Fruit fly (Drosophila melanogaster) whole organism, embryonic: ENCODE data around the gene CG9286.

Experiments
- ATbp ChIP-seq: fragments of 200-800 bp; sonication (Bioruptor generic); optimal IDR thresholded peaks from 2 replicates; lab custom pipeline; 2017; ENCODE audit warnings: missing biosample characterization, mild to moderate bottlenecking, missing genetic modification characterization, missing genetic modification reagents
- Bdp1 ChIP-seq: fragments of 200-800 bp; sonication (Bioruptor generic); optimal IDR thresholded peaks from 3 replicates; lab custom pipeline; 2016; ENCODE audit warnings: missing biosample characterization, missing genetic modification characterization
- Bteb2 ChIP-seq: fragments of 200-800 bp; sonication (Bioruptor generic); optimal IDR thresholded peaks from 2 replicates; lab custom pipeline; 2016; ENCODE audit warnings: missing biosample characterization, missing genetic modification characterization
- CG10565 ChIP-seq: fragments of 200-800 bp; sonication (Bioruptor generic); optimal IDR thresholded peaks from 3 replicates; lab custom pipeline; 2016; ENCODE audit warnings: missing biosample characterization, mild to moderate bottlenecking, missing genetic modification characterization
- CG12769 ChIP-seq: fragments of 200-800 bp; sonication (Bioruptor generic); optimal IDR thresholded peaks from 2 replicates; lab custom pipeline; 2019; ENCODE audit warnings: missing biosample characterization, mild to moderate bottlenecking, missing genetic modification characterization, moderate library complexity
- CG13123 ChIP-seq: fragments of 200-800 bp; sonication (Bioruptor generic); optimal IDR thresholded peaks from 2 replicates; lab custom pipeline; 2016; ENCODE audit warnings: missing biosample characterization, missing genetic modification characterization
- CG13287 ChIP-seq: fragments of 200-800 bp; sonication (Bioruptor generic); IDR thresholded peaks from 2 replicates; pipeline ENCODE4 v1.3.6; 2022; ENCODE audit warnings: missing biosample characterization, missing genetic modification characterization; ENCODE audit not compliant: partially characterized antibody
- CG17186 ChIP-seq: fragments of 200-800 bp; sonication (Bioruptor generic); optimal IDR thresholded peaks from 3 replicates; lab custom pipeline; 2017; ENCODE audit warnings: missing biosample characterization, missing genetic modification reagents, missing genetic modification characterization
- CG2120 ChIP-seq: fragments of 200-800 bp; sonication (Bioruptor generic); optimal IDR thresholded peaks from 3 replicates; lab custom pipeline; 2016; ENCODE audit warnings: missing biosample characterization, missing genetic modification characterization
- CG30020 ChIP-seq: fragments of 200-800 bp; optimal IDR thresholded peaks from 2 replicates; lab custom pipeline; 2019; ENCODE audit warnings: missing biosample characterization, mild to moderate bottlenecking, missing genetic modification characterization, moderate library complexity
- CG31388 ChIP-seq: fragments of 200-800 bp; sonication (Bioruptor generic); optimal IDR thresholded peaks from 2 replicates; lab custom pipeline; 2016; ENCODE audit warnings: missing biosample characterization, missing genetic modification characterization
- CG3407 ChIP-seq: fragments of 200-800 bp; sonication (Bioruptor generic); optimal IDR thresholded peaks from 2 replicates; lab custom pipeline; 2018; ENCODE audit warnings: missing biosample characterization, mild to moderate bottlenecking, missing genetic modification characterization
- CG34224 ChIP-seq: fragments of 200-800 bp; sonication (Bioruptor generic); IDR thresholded peaks from 3 replicates; pipeline ENCODE4 v1.3.6; 2022; ENCODE audit warnings: missing biosample characterization, missing genetic modification characterization; ENCODE audit not compliant: partially characterized antibody
- CG34422 ChIP-seq: fragments of 200-800 bp; sonication (Bioruptor generic); IDR thresholded peaks from 3 replicates; pipeline ENCODE4 v1.3.6; 2022; ENCODE audit warnings: missing biosample characterization, missing genetic modification characterization
- CG4360 ChIP-seq: fragments of 200-800 bp; sonication (Bioruptor generic); IDR thresholded peaks from 2 replicates; pipeline ENCODE4 v1.3.6; 2022; ENCODE audit warnings: missing biosample characterization, missing genetic modification characterization
- CG4707 ChIP-seq: fragments of 200-800 bp; sonication (Bioruptor generic); optimal IDR thresholded peaks from 2 replicates; lab custom pipeline; 2018; ENCODE audit warnings: missing biosample characterization, mild to moderate bottlenecking, missing genetic modification characterization, moderate library complexity
- CG4854 ChIP-seq: fragments of 200-800 bp; sonication (Bioruptor generic); optimal IDR thresholded peaks from 2 replicates; lab custom pipeline; 2016; ENCODE audit warnings: missing biosample characterization, missing genetic modification characterization, inconsistent platforms
- CG5245 ChIP-seq: fragments of 200-800 bp; sonication (Bioruptor generic); optimal IDR thresholded peaks from 3 replicates; lab custom pipeline; 2016; ENCODE audit warnings: missing biosample characterization, missing genetic modification characterization
- CG6683 ChIP-seq: fragments of 200-800 bp; sonication (Bioruptor generic); optimal IDR thresholded peaks from 2 replicates; lab custom pipeline; 2017; ENCODE audit warnings: missing biosample characterization, mild to moderate bottlenecking, missing genetic modification characterization, missing genetic modification reagents
- CG7372 ChIP-seq: fragments of 200-800 bp; sonication (Bioruptor generic); IDR thresholded peaks from 2 replicates; pipeline ENCODE4 v1.3.6; 2022; ENCODE audit warnings: missing biosample characterization, missing genetic modification characterization
- CG7963 ChIP-seq: fragments of 200-800 bp; sonication (Bioruptor generic); IDR thresholded peaks from 3 replicates; pipeline ENCODE4 v1.3.6; 2022; ENCODE audit warnings: missing biosample characterization, missing genetic modification characterization; ENCODE audit not compliant: partially characterized antibody
- CG8765 ChIP-seq: fragments of 200-800 bp; sonication (Bioruptor generic); IDR thresholded peaks from 2 replicates; pipeline ENCODE4 v1.3.6; 2022; ENCODE audit warnings: missing biosample characterization, missing genetic modification characterization
- CG9215 ChIP-seq: fragments of 200-800 bp; sonication (Bioruptor generic); IDR thresholded peaks from 2 replicates; pipeline ENCODE4 v1.3.6; 2022; ENCODE audit warnings: missing biosample characterization, missing genetic modification characterization
- E2f1 ChIP-seq: fragments of 200-800 bp; sonication (Bioruptor generic); IDR thresholded peaks from 2 replicates; pipeline ENCODE4 v1.3.6; 2022; ENCODE audit warnings: missing biosample characterization, missing genetic modification characterization
- Fer3 ChIP-seq: fragments of 200-800 bp; sonication (Bioruptor generic); optimal IDR thresholded peaks from 2 replicates; lab custom pipeline; 2018; ENCODE audit warnings: missing biosample characterization, mild to moderate bottlenecking, missing genetic modification characterization, moderate library complexity
- HmgD ChIP-seq: fragments of 200-800 bp; sonication (Bioruptor generic); optimal IDR thresholded peaks from 3 replicates; lab custom pipeline; 2016; ENCODE audit warnings: missing biosample characterization, missing genetic modification characterization
- Hr3 ChIP-seq: fragments of 200-800 bp; sonication (Bioruptor generic); optimal IDR thresholded peaks from 3 replicates; lab custom pipeline; 2016; ENCODE audit warnings: missing biosample characterization, missing genetic modification characterization
- MBD-R2 ChIP-seq: fragments of 200-800 bp; sonication (Bioruptor generic); IDR thresholded peaks from 2 replicates; pipeline ENCODE4 v1.3.6; 2022; ENCODE audit warnings: missing biosample characterization, missing genetic modification characterization
- MESR4 ChIP-seq: fragments of 200-800 bp; sonication (Bioruptor generic); optimal IDR thresholded peaks from 2 replicates; lab custom pipeline; 2018; ENCODE audit warnings: missing biosample characterization, mild to moderate bottlenecking, missing genetic modification characterization, moderate library complexity
- Max ChIP-seq: fragments of 200-800 bp; sonication (Bioruptor generic); optimal IDR thresholded peaks from 2 replicates; lab custom pipeline; 2016; ENCODE audit warnings: missing biosample characterization, mild to moderate bottlenecking, missing genetic modification characterization
- Med ChIP-seq: fragments of 200-800 bp; sonication (Bioruptor generic); peaks from one replicate; lab custom pipeline; 2016; ENCODE audit warnings: missing biosample characterization, missing genetic modification characterization, mild to moderate bottlenecking, inconsistent platforms, moderate library complexity
- Neu2 ChIP-seq: fragments of 200-800 bp; sonication (Bioruptor generic); optimal IDR thresholded peaks from 3 replicates; lab custom pipeline; 2016; ENCODE audit warnings: missing biosample characterization, missing genetic modification characterization, borderline replicate concordance
- Usf ChIP-seq: fragments of 200-800 bp; sonication (Bioruptor generic); optimal IDR thresholded peaks from 2 replicates; lab custom pipeline; 2017; ENCODE audit warnings: missing genotype, missing biosample characterization, missing genetic modification characterization
- crp ChIP-seq, 2 experiments: fragments of 200-800 bp; sonication (Bioruptor generic); optimal IDR thresholded peaks; 2 replicates in 1 of 2; 3 replicates in 1 of 2; lab custom pipeline; 2017; ENCODE audit warnings: missing biosample characterization in 2 of 2, missing genetic modification characterization in 2 of 2, mild to moderate bottlenecking in 1 of 2, moderate library complexity in 1 of 2
- cwo ChIP-seq: fragments of 200-800 bp; sonication (Bioruptor generic); optimal IDR thresholded peaks from 3 replicates; lab custom pipeline; 2017; ENCODE audit warnings: missing biosample characterization, missing genetic modification characterization, mild to moderate bottlenecking, moderate library complexity, missing genetic modification reagents
- dm ChIP-seq: fragments of 200-800 bp; sonication (Bioruptor generic); optimal IDR thresholded peaks from 3 replicates; lab custom pipeline; 2016; ENCODE audit warnings: missing biosample characterization, missing genetic modification characterization
- fd96Cb ChIP-seq: fragments of 200-800 bp; sonication (Bioruptor generic); optimal IDR thresholded peaks from 2 replicates; lab custom pipeline; 2018; ENCODE audit warnings: missing biosample characterization, mild to moderate bottlenecking, missing genetic modification characterization, moderate library complexity
- kah ChIP-seq: fragments of 200-800 bp; sonication (Bioruptor generic); optimal IDR thresholded peaks from 2 replicates; lab custom pipeline; 2018; ENCODE audit warnings: missing biosample characterization, mild to moderate bottlenecking, missing genetic modification characterization
- maf-S ChIP-seq: fragments of 200-800 bp; sonication (Bioruptor generic); optimal IDR thresholded peaks from 2 replicates; lab custom pipeline; 2016; ENCODE audit warnings: missing biosample characterization, missing genetic modification characterization
- pros ChIP-seq: fragments of 200-800 bp; sonication (Bioruptor generic); optimal IDR thresholded peaks from 3 replicates; lab custom pipeline; 2019; ENCODE audit warnings: missing biosample characterization, mild to moderate bottlenecking, missing genetic modification characterization, moderate library complexity
- pum ChIP-seq: fragments of 200-800 bp; sonication (Bioruptor generic); optimal IDR thresholded peaks from 2 replicates; lab custom pipeline; 2016; ENCODE audit warnings: missing biosample characterization, missing genetic modification characterization
- pzg ChIP-seq: fragments of 200-800 bp; sonication (Bioruptor generic); optimal IDR thresholded peaks from 3 replicates; lab custom pipeline; 2018; ENCODE audit warnings: missing biosample characterization, mild to moderate bottlenecking, missing genetic modification characterization, moderate library complexity
- scrt ChIP-seq: fragments of 200-800 bp; sonication (Bioruptor generic); optimal IDR thresholded peaks from 2 replicates; lab custom pipeline; 2018; ENCODE audit warnings: missing biosample characterization, mild to moderate bottlenecking, missing genetic modification characterization, moderate library complexity
- stwl ChIP-seq: fragments of 200-800 bp; sonication (Bioruptor generic); optimal IDR thresholded peaks from 3 replicates; lab custom pipeline; 2018; ENCODE audit warnings: missing biosample characterization, mild to moderate bottlenecking, missing genetic modification characterization, moderate library complexity
- twi ChIP-seq: fragments of 200-800 bp; optimal IDR thresholded peaks from 2 replicates; lab custom pipeline; 2019; ENCODE audit warnings: missing biosample characterization, mild to moderate bottlenecking, missing genetic modification characterization, moderate library complexity
- unc-4 ChIP-seq: fragments of 200-800 bp; sonication (Bioruptor generic); IDR thresholded peaks from 2 replicates; pipeline ENCODE4 v1.3.6; 2022; ENCODE audit warnings: missing biosample characterization, missing genetic modification characterization; ENCODE audit not compliant: partially characterized antibody
- unpg ChIP-seq: fragments of 200-800 bp; sonication (Bioruptor generic); optimal IDR thresholded peaks from 3 replicates; lab custom pipeline; 2018; ENCODE audit warnings: missing biosample characterization, mild to moderate bottlenecking, missing genetic modification characterization, moderate library complexity
- zf30C ChIP-seq: fragments of 200-800 bp; sonication (Bioruptor generic); optimal IDR thresholded peaks from 3 replicates; lab custom pipeline; 2018; ENCODE audit warnings: missing biosample characterization, mild to moderate bottlenecking, missing genetic modification characterization

The CG9286 gene

DNA sequence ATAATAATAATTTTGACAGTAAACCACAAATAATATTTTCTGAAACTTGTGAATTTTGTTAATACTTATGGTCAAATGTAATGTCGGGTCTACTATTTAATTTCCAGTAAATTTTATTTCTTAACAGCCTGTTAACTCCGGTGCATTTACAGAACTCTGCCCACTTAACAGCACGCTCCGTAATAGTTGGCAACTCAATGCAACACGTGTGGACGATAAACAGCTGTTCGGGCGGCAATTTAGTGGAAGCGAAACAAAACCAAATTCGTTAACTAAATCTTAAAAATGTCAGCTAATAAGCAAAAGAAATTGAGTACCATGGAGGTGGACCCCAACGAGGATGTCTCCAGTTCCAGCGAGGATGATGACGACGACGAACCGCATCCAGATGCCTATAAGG is at the start of gene CG9286:
Gene CG9286 (plus strand): TSS at position 196 of the 400 bp plus-strand sequence.
- no peak for TF ChIP-seq CG6683 (GFP tag; lab: Kevin White, UChicago)
- TF ChIP-seq CG5245 (GFP tag; lab: Kevin White, UChicago): no peak
- TF ChIP-seq E2f1 (GFP tag; lab: Robert Waterston, UW): no peak
- TF ChIP-seq CG30020 (tag; lab: Kevin White, UChicago): no peak
- TF ChIP-seq crp (GFP tag; optimal IDR thresholded peaks at IDR 0.05; lab: Kevin White, UChicago): peak in 1 of 2 experiments; percentile 83
- TF ChIP-seq pum (GFP tag; lab: Kevin White, UChicago): no peak
- TF ChIP-seq CG7963: no peak
- 0 out of 2 replicates have a peak, but pooled peaks have one; percentile 15 for TF ChIP-seq CG4360 (GFP tag; lab: Robert Waterston, UW)
- no peak for TF ChIP-seq Bteb2 (GFP tag; lab: Kevin White, UChicago)
- TF ChIP-seq kah: peak; percentile 85
- TF ChIP-seq CG8765 (GFP tag; lab: Robert Waterston, UW): no peak
- no peak for TF ChIP-seq CG10565
- TF ChIP-seq scrt (GFP tag; lab: Kevin White, UChicago): peak; percentile 34
- peak; percentile 37 for TF ChIP-seq Neu2
- peak; percentile 72 for TF ChIP-seq dm (GFP tag; lab: Kevin White, UChicago)
- TF ChIP-seq Med: no peak
- TF ChIP-seq CG9215: no peak
- peak; percentile 14 for TF ChIP-seq MESR4
- TF ChIP-seq pros (GFP tag; lab: Kevin White, UChicago): no peak
- no peak for TF ChIP-seq CG31388 (GFP tag; lab: Kevin White, UChicago)
- TF ChIP-seq HmgD: no peak
- TF ChIP-seq Max (GFP tag; lab: Kevin White, UChicago): peak; percentile 78
- TF ChIP-seq fd96Cb (tag; lab: Kevin White, UChicago): no peak
- peak; percentile 40 for TF ChIP-seq twi
- TF ChIP-seq CG3407 (GFP tag; lab: Kevin White, UChicago): no peak
- no peak for TF ChIP-seq Bdp1 (GFP tag; lab: Kevin White, UChicago)
- peak; percentile 6 for TF ChIP-seq CG17186 (GFP tag; lab: Kevin White, UChicago)
- TF ChIP-seq CG7372 (GFP tag; lab: Robert Waterston, UW): no peak
- 0 out of 3 replicates have a peak, but pooled peaks have one; percentile 21 for TF ChIP-seq CG34224 (GFP tag; lab: Robert Waterston, UW)
- peak; percentile 42; the same call in 1 of the 3 replicates for TF ChIP-seq CG34422
- no peak for TF ChIP-seq CG13123 (GFP tag; lab: Kevin White, UChicago)
- TF ChIP-seq maf-S: no peak
- TF ChIP-seq unpg (GFP tag; lab: Kevin White, UChicago): no peak
- peak; percentile 20 for TF ChIP-seq zf30C
- peak; percentile 80 for TF ChIP-seq cwo
- no peak for TF ChIP-seq Usf (GFP tag; lab: Kevin White, UChicago)
- TF ChIP-seq Fer3 (tag; lab: Kevin White, UChicago): no peak
- peak; percentile 57; the same call in 1 of the 2 replicates for TF ChIP-seq MBD-R2 (GFP tag; lab: Robert Waterston, UW)
- peak; percentile 30; the same call in 1 of the 2 replicates for TF ChIP-seq CG13287 (GFP tag; lab: Robert Waterston, UW)
- no peak for TF ChIP-seq Hr3 (GFP tag; lab: Kevin White, UChicago)
- TF ChIP-seq unc-4: peak; percentile 17; the same call in 1 of the 2 replicates
- peak; percentile 6 for TF ChIP-seq stwl (tag; lab: Kevin White, UChicago)
- no peak for TF ChIP-seq ATbp (GFP tag; lab: Kevin White, UChicago)
- no peak for TF ChIP-seq CG2120
- peak; percentile 33 for TF ChIP-seq pzg (GFP tag; lab: Kevin White, UChicago)
- no peak for TF ChIP-seq CG4707 (GFP tag; lab: Kevin White, UChicago)
- TF ChIP-seq CG12769: no peak
- peak; percentile 69 for TF ChIP-seq CG4854 (GFP tag; lab: Kevin White, UChicago)
